Worm (Caenorhabditis elegans) whole organism, late embryonic: ENCODE results near the gene B0416.10.

Experiments
- ceh-18 ChIP-seq: sonication (generic microtip); optimal IDR thresholded peaks from 2 replicates; lab custom pipeline; 2016; ENCODE audit warnings: missing genetic modification characterization, missing compliant biosample characterization
- ceh-19 ChIP-seq: fragments of 200-800 bp; sonication (Bioruptor generic); optimal IDR thresholded peaks from 2 replicates; lab custom pipeline; 2018; ENCODE audit warnings: mild to moderate bottlenecking, missing genetic modification characterization, missing compliant biosample characterization
- ceh-34 ChIP-seq: sonication (generic microtip); optimal IDR thresholded peaks from 2 replicates; lab custom pipeline; 2016; ENCODE audit warnings: mild to moderate bottlenecking, missing genetic modification characterization, missing compliant biosample characterization
- hlh-8 ChIP-seq: sonication (generic microtip); optimal IDR thresholded peaks from 2 replicates; lab custom pipeline; 2016; ENCODE audit warnings: missing genotype, missing genetic modification characterization, missing compliant biosample characterization
- pha-4 ChIP-seq: fragments of 150-350 bp; optimal IDR thresholded peaks from 2 replicates; lab custom pipeline; 2018; ENCODE audit warnings: missing biosample characterization, missing genetic modification reagents, missing genetic modification characterization
- syd-9 ChIP-seq: sonication (generic microtip); optimal IDR thresholded peaks from 2 replicates; lab custom pipeline; 2016; ENCODE audit warnings: mild to moderate bottlenecking, missing genetic modification characterization, moderate library complexity, missing compliant biosample characterization

The B0416.10 gene

ce11 chrX:9225273-9225672 is 49.2 kb downstream of the B0416.10 start (continued):
- no peak for TF ChIP-seq syd-9
- peak; percentile 11 for TF ChIP-seq ceh-18
- no peak for TF ChIP-seq pha-4 (tag; lab: Kevin White, UChicago)
- TF ChIP-seq hlh-8 (tag; lab: Kevin White, UChicago): no peak
- peak; percentile 10 for TF ChIP-seq ceh-34
- peak; percentile 1 for TF ChIP-seq ceh-19 (GFP tag; lab: Kevin White, UChicago)
